Fruit fly (Drosophila melanogaster) whole organism, embryonic: ENCODE measurements around the gene CG13144.

Source experiments
- Asciz ChIP-seq: fragments of 200-800 bp; sonication (Bioruptor generic); optimal IDR thresholded peaks from 2 replicates; lab custom pipeline; 2017; ENCODE audit warnings: missing biosample characterization, mild to moderate bottlenecking, missing genetic modification characterization, missing genetic modification reagents
- Atf-2 ChIP-seq: fragments of 200-800 bp; sonication (Bioruptor generic); optimal IDR thresholded peaks from 2 replicates; lab custom pipeline; 2016; ENCODE audit warnings: missing biosample characterization, missing genetic modification characterization
- Atf3 ChIP-seq: fragments of 200-800 bp; sonication (Bioruptor generic); optimal IDR thresholded peaks from 3 replicates; lab custom pipeline; 2016; ENCODE audit warnings: missing biosample characterization, missing genetic modification characterization
- CG10274 ChIP-seq: fragments of 200-800 bp; sonication (Bioruptor generic); optimal IDR thresholded peaks from 3 replicates; lab custom pipeline; 2017; ENCODE audit warnings: missing biosample characterization, mild to moderate bottlenecking, missing genetic modification characterization
- CG10431 ChIP-seq: fragments of 200-800 bp; sonication (Bioruptor generic); optimal IDR thresholded peaks from 3 replicates; lab custom pipeline; 2018; ENCODE audit warnings: missing biosample characterization, mild to moderate bottlenecking, missing genetic modification characterization
- CG10543 ChIP-seq: fragments of 200-800 bp; sonication (Bioruptor generic); optimal IDR thresholded peaks from 3 replicates; lab custom pipeline; 2017; ENCODE audit warnings: missing biosample characterization, mild to moderate bottlenecking, missing genetic modification characterization, moderate library complexity
- CG13894 ChIP-seq: fragments of 200-800 bp; sonication (Bioruptor generic); optimal IDR thresholded peaks from 3 replicates; lab custom pipeline; 2018; ENCODE audit warnings: missing biosample characterization, mild to moderate bottlenecking, missing genetic modification characterization, moderate library complexity
- CG15269 ChIP-seq: fragments of 200-800 bp; sonication (Bioruptor generic); optimal IDR thresholded peaks from 2 replicates; lab custom pipeline; 2018; ENCODE audit warnings: missing biosample characterization, mild to moderate bottlenecking, missing genetic modification characterization, moderate library complexity
- CG1647 ChIP-seq: fragments of 200-800 bp; sonication (Bioruptor generic); optimal IDR thresholded peaks from 3 replicates; lab custom pipeline; 2016; ENCODE audit warnings: missing biosample characterization, missing genetic modification characterization
- CG1792 ChIP-seq: fragments of 200-800 bp; sonication (Bioruptor generic); optimal IDR thresholded peaks from 2 replicates; lab custom pipeline; 2016; ENCODE audit warnings: missing biosample characterization, missing genetic modification characterization
- CG2129 ChIP-seq: fragments of 200-800 bp; sonication (Bioruptor generic); IDR thresholded peaks from 2 replicates; pipeline ENCODE4 v1.3.6; 2022; ENCODE audit warnings: missing biosample characterization, missing genetic modification characterization; ENCODE audit not compliant: partially characterized antibody
- CG4282 ChIP-seq: fragments of 200-800 bp; sonication (Bioruptor generic); optimal IDR thresholded peaks from 2 replicates; lab custom pipeline; 2016; ENCODE audit warnings: missing biosample characterization, missing genetic modification characterization
- CG4360 ChIP-seq: fragments of 200-800 bp; sonication (Bioruptor generic); IDR thresholded peaks from 2 replicates; pipeline ENCODE4 v1.3.6; 2022; ENCODE audit warnings: missing biosample characterization, missing genetic modification characterization
- CG4617 ChIP-seq: fragments of 200-800 bp; sonication (Bioruptor generic); optimal IDR thresholded peaks from 3 replicates; lab custom pipeline; 2016; ENCODE audit warnings: missing biosample characterization, missing genetic modification characterization, borderline replicate concordance
- CG6654 ChIP-seq: fragments of 200-800 bp; sonication (Bioruptor generic); optimal IDR thresholded peaks from 2 replicates; lab custom pipeline; 2017; ENCODE audit warnings: missing biosample characterization, mild to moderate bottlenecking, missing genetic modification characterization
- CG6791 ChIP-seq: fragments of 200-800 bp; sonication (Bioruptor generic); IDR thresholded peaks from 3 replicates; pipeline ENCODE4 v1.3.6; 2022; ENCODE audit warnings: missing biosample characterization, missing genetic modification characterization; ENCODE audit not compliant: partially characterized antibody
- CG7372 ChIP-seq: fragments of 200-800 bp; sonication (Bioruptor generic); IDR thresholded peaks from 2 replicates; pipeline ENCODE4 v1.3.6; 2022; ENCODE audit warnings: missing biosample characterization, missing genetic modification characterization
- CG7745 ChIP-seq: fragments of 200-800 bp; sonication (Bioruptor generic); optimal IDR thresholded peaks from 2 replicates; lab custom pipeline; 2018; ENCODE audit warnings: missing biosample characterization, mild to moderate bottlenecking, missing genetic modification characterization, moderate library complexity
- CG7928 ChIP-seq: fragments of 200-800 bp; sonication (Bioruptor generic); optimal IDR thresholded peaks from 2 replicates; lab custom pipeline; 2017; ENCODE audit warnings: missing biosample characterization, mild to moderate bottlenecking, missing genetic modification characterization
- CG7987 ChIP-seq: fragments of 200-800 bp; sonication (Bioruptor generic); optimal IDR thresholded peaks from 2 replicates; lab custom pipeline; 2018; ENCODE audit warnings: missing biosample characterization, mild to moderate bottlenecking, missing genetic modification characterization, moderate library complexity
- CG9437 ChIP-seq: fragments of 200-800 bp; sonication (Bioruptor generic); optimal IDR thresholded peaks from 2 replicates; lab custom pipeline; 2018; ENCODE audit warnings: missing biosample characterization, mild to moderate bottlenecking, missing genetic modification characterization
- Camta ChIP-seq: fragments of 200-800 bp; sonication (Bioruptor generic); optimal IDR thresholded peaks from 2 replicates; lab custom pipeline; 2016; ENCODE audit warnings: missing biosample characterization, missing genetic modification characterization
- Eip74EF ChIP-seq, 2 experiments: fragments of 200-800 bp in 1 of 2; fragments of >200 bp in 1 of 2; sonication (Bioruptor generic) in 1 of 2; optimal IDR thresholded peaks; 2 replicates each; lab custom pipeline; 2017 to 2019; ENCODE audit warnings: missing biosample characterization in 2 of 2, missing genetic modification characterization in 2 of 2, mild to moderate bottlenecking in 1 of 2, moderate library complexity in 1 of 2
- Jarid2 ChIP-seq: fragments of 200-800 bp; sonication (Bioruptor generic); optimal IDR thresholded peaks from 3 replicates; lab custom pipeline; 2017; ENCODE audit warnings: mild to moderate bottlenecking, missing biosample characterization, missing genetic modification reagents, missing genetic modification characterization
- Opbp ChIP-seq: fragments of 200-800 bp; sonication (Bioruptor generic); IDR thresholded peaks from 3 replicates; pipeline ENCODE4 v1.3.6; 2022; ENCODE audit warnings: missing biosample characterization, missing genetic modification characterization; ENCODE audit not compliant: partially characterized antibody
- PHDP ChIP-seq: fragments of 200-800 bp; sonication (Bioruptor generic); optimal IDR thresholded peaks from 3 replicates; lab custom pipeline; 2018; ENCODE audit warnings: missing biosample characterization, mild to moderate bottlenecking, missing genetic modification characterization, moderate library complexity
- Sry-δ ChIP-seq: fragments of 200-800 bp; sonication (Bioruptor generic); optimal IDR thresholded peaks from 2 replicates; lab custom pipeline; 2016; ENCODE audit warnings: missing biosample characterization, missing genetic modification characterization
- Usf ChIP-seq: fragments of 200-800 bp; sonication (Bioruptor generic); optimal IDR thresholded peaks from 2 replicates; lab custom pipeline; 2017; ENCODE audit warnings: missing genotype, missing biosample characterization, missing genetic modification characterization
- Xrp1 ChIP-seq: fragments of 200-800 bp; sonication (Bioruptor generic); IDR thresholded peaks from 2 replicates; pipeline ENCODE4 v1.3.6; 2022; ENCODE audit warnings: missing biosample characterization, missing genetic modification characterization
- bbx ChIP-seq: fragments of 200-800 bp; sonication (Bioruptor generic); IDR thresholded peaks from 2 replicates; pipeline ENCODE4 v1.3.6; 2022; ENCODE audit warnings: missing biosample characterization, missing genetic modification characterization; ENCODE audit not compliant: partially characterized antibody
- bigmax ChIP-seq: fragments of 200-800 bp; sonication (Bioruptor generic); optimal IDR thresholded peaks from 2 replicates; lab custom pipeline; 2018; ENCODE audit warnings: missing biosample characterization, mild to moderate bottlenecking, missing genetic modification characterization
- cato ChIP-seq: fragments of 200-800 bp; sonication (Bioruptor generic); optimal IDR thresholded peaks from 2 replicates; lab custom pipeline; 2016; ENCODE audit warnings: missing biosample characterization, missing genetic modification characterization, borderline replicate concordance
- caup ChIP-seq: fragments of 200-800 bp; sonication (Bioruptor generic); optimal IDR thresholded peaks from 3 replicates; lab custom pipeline; 2017; ENCODE audit warnings: missing biosample characterization, mild to moderate bottlenecking, missing genetic modification characterization, moderate library complexity; ENCODE audit not compliant: severe bottlenecking
- ewg ChIP-seq: fragments of 200-800 bp; sonication (Bioruptor generic); optimal IDR thresholded peaks from 3 replicates; lab custom pipeline; 2017; ENCODE audit warnings: mild to moderate bottlenecking, missing biosample characterization, missing genetic modification reagents, missing genetic modification characterization
- eyg ChIP-seq: fragments of 200-800 bp; sonication (Bioruptor generic); optimal IDR thresholded peaks from 3 replicates; lab custom pipeline; 2016; ENCODE audit warnings: missing biosample characterization, missing genetic modification characterization
- fd64A ChIP-seq: fragments of 200-800 bp; sonication (Bioruptor generic); optimal IDR thresholded peaks from 3 replicates; lab custom pipeline; 2018; ENCODE audit warnings: missing biosample characterization, mild to moderate bottlenecking, missing genetic modification characterization
- fu2 ChIP-seq: fragments of 200-800 bp; sonication (Bioruptor generic); optimal IDR thresholded peaks from 2 replicates; lab custom pipeline; 2016; ENCODE audit warnings: missing biosample characterization, missing genetic modification characterization
- gem ChIP-seq: fragments of 200-800 bp; sonication (Bioruptor generic); optimal IDR thresholded peaks from 2 replicates; lab custom pipeline; 2019; ENCODE audit warnings: missing biosample characterization, mild to moderate bottlenecking, missing genetic modification characterization, moderate library complexity
- grn ChIP-seq: fragments of 200-800 bp; sonication (Bioruptor generic); optimal IDR thresholded peaks from 3 replicates; lab custom pipeline; 2017; ENCODE audit warnings: missing biosample characterization, missing genetic modification characterization
- lab ChIP-seq: fragments of 200-800 bp; sonication (Bioruptor generic); optimal IDR thresholded peaks from 3 replicates; lab custom pipeline; 2017; ENCODE audit warnings: missing biosample characterization, missing genetic modification characterization, mild to moderate bottlenecking, moderate library complexity, missing genetic modification reagents
- otp ChIP-seq: fragments of 200-800 bp; sonication (Bioruptor generic); IDR thresholded peaks from 3 replicates; pipeline ENCODE4, ENCODE4 v1.3.6; 2022; ENCODE audit warnings: missing biosample characterization, missing genetic modification characterization
- pzg ChIP-seq: fragments of 200-800 bp; sonication (Bioruptor generic); optimal IDR thresholded peaks from 3 replicates; lab custom pipeline; 2018; ENCODE audit warnings: missing biosample characterization, mild to moderate bottlenecking, missing genetic modification characterization, moderate library complexity
- rib ChIP-seq: fragments of 200-800 bp; sonication (Bioruptor generic); IDR thresholded peaks from 2 replicates; pipeline ENCODE4 v1.3.6; 2022; ENCODE audit warnings: missing biosample characterization, missing genetic modification characterization
- shn ChIP-seq: fragments of 200-800 bp; sonication (Bioruptor generic); optimal IDR thresholded peaks from 3 replicates; lab custom pipeline; 2016; ENCODE audit warnings: missing biosample characterization, missing genetic modification characterization
- so ChIP-seq: fragments of 200-800 bp; sonication (Bioruptor generic); IDR thresholded peaks from 3 replicates; pipeline ENCODE4 v1.3.6; 2022; ENCODE audit warnings: missing biosample characterization, missing genetic modification characterization
- tin ChIP-seq: fragments of 200-800 bp; sonication (Bioruptor generic); optimal IDR thresholded peaks from 3 replicates; lab custom pipeline; 2016; ENCODE audit warnings: missing biosample characterization, missing genetic modification characterization
- tup ChIP-seq: fragments of 200-800 bp; sonication (Bioruptor generic); optimal IDR thresholded peaks from 2 replicates; lab custom pipeline; 2016; ENCODE audit warnings: missing biosample characterization, mild to moderate bottlenecking, missing genetic modification characterization, moderate library complexity
- tx ChIP-seq: fragments of 200-800 bp; sonication (Bioruptor generic); optimal IDR thresholded peaks from 2 replicates; lab custom pipeline; 2016; ENCODE audit warnings: missing biosample characterization, missing genetic modification characterization
- unc-4 ChIP-seq: fragments of 200-800 bp; sonication (Bioruptor generic); IDR thresholded peaks from 2 replicates; pipeline ENCODE4 v1.3.6; 2022; ENCODE audit warnings: missing biosample characterization, missing genetic modification characterization; ENCODE audit not compliant: partially characterized antibody
- zen2 ChIP-seq: fragments of 200-800 bp; sonication (Bioruptor generic); IDR thresholded peaks from 3 replicates; pipeline ENCODE4 v1.3.6; 2022; ENCODE audit warnings: missing biosample characterization, missing genetic modification characterization; ENCODE audit not compliant: partially characterized antibody

Gene CG13144

DNA sequence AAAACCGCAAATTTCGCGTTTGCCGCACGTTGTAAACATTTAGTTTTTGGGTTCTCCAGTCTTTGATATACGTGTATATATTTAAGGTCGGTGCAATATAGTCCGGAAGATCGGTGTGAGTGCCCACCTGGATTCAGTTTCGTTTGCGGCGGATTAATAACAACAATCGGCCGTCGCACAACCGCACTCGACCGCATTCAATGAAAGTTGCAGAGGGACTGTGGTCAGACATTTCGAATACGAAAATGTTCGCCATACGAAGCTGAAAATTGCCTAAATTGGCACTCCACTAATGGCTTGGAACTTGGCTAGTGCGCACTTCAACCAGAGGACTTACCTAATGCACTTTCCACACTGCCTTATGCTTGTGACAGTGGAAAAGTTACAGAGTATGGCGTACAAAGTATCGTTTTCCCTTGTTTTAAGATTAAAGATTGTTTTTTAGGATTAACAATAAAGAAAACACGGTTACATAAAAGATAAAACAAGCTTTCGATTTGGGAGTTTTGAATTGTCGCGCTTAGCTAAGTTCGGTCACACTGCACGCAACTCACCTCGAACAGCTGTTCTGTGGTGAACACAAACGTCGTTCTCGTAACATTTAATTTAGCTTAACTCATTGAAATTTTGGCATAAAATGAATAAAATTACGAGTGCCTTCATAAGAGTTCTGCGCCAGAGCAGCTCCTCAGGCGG is 15.5 kb upstream of the CG13144 start, which contains the start of the genes Myo31DF and CG6094 (continued):
- no peak for TF ChIP-seq tin (GFP tag; lab: Kevin White, UChicago)
- no peak for TF ChIP-seq otp (GFP tag; lab: Robert Waterston, UW)
- TF ChIP-seq Jarid2 (GFP tag; lab: Kevin White, UChicago), result peak; percentile 99
- peak; percentile 66 for TF ChIP-seq Opbp (GFP tag; lab: Robert Waterston, UW)
- peak; percentile 46 for TF ChIP-seq lab
- peak; percentile 9 to 77 for TF ChIP-seq Eip74EF (GFP tag; optimal IDR thresholded peaks at IDR 0.05; lab: Kevin White, UChicago)
- peak; percentile 34 for TF ChIP-seq tx
- TF ChIP-seq CG13894 (tag; lab: Kevin White, UChicago), result peak; percentile 19
- TF ChIP-seq eyg, result no peak
- no peak for TF ChIP-seq bigmax (GFP tag; lab: Kevin White, UChicago)
- TF ChIP-seq tup (GFP tag; lab: Kevin White, UChicago), result no peak
- no peak for TF ChIP-seq Asciz (GFP tag; lab: Kevin White, UChicago)
- TF ChIP-seq so (GFP tag; lab: Robert Waterston, UW), result no peak
- peak; percentile 44 for TF ChIP-seq CG10543
- TF ChIP-seq CG7745 (tag; lab: Kevin White, UChicago), result no peak
- TF ChIP-seq CG1792 (GFP tag; lab: Kevin White, UChicago), result no peak
- TF ChIP-seq zen2 (GFP tag; lab: Robert Waterston, UW), result no peak
- TF ChIP-seq fu2 (GFP tag; lab: Kevin White, UChicago), result peak; percentile 43
- TF ChIP-seq CG15269 (tag; lab: Kevin White, UChicago), result no peak
- TF ChIP-seq Atf-2 (GFP tag; lab: Kevin White, UChicago), result no peak
- TF ChIP-seq PHDP (tag; lab: Kevin White, UChicago), result peak; percentile 10
- peak; percentile 96 for TF ChIP-seq CG6654 (GFP tag; lab: Kevin White, UChicago)
- TF ChIP-seq CG4282 (GFP tag; lab: Kevin White, UChicago), result no peak
- TF ChIP-seq shn (GFP tag; lab: Kevin White, UChicago), result peak; percentile 45
- TF ChIP-seq CG1647 (GFP tag; lab: Kevin White, UChicago), result no peak
- TF ChIP-seq Sry-δ (GFP tag; lab: Kevin White, UChicago), result peak; percentile 68
- TF ChIP-seq ewg, result peak; percentile 41
- no peak for TF ChIP-seq CG2129 (GFP tag; lab: Robert Waterston, UW)
- TF ChIP-seq cato, result no peak
- peak; percentile 37 for TF ChIP-seq caup (GFP tag; lab: Kevin White, UChicago)
- TF ChIP-seq Usf (GFP tag; lab: Kevin White, UChicago), result no peak
- peak; percentile 55 for TF ChIP-seq CG7987 (GFP tag; lab: Kevin White, UChicago)
- TF ChIP-seq unc-4, result peak; percentile 25; the same call in 1 of the 2 replicates
- TF ChIP-seq pzg, result peak; percentile 98
- TF ChIP-seq Atf3 (GFP tag; lab: Kevin White, UChicago), result no peak
- TF ChIP-seq CG7928 (GFP tag; lab: Kevin White, UChicago), result peak; percentile 35

DNA sequence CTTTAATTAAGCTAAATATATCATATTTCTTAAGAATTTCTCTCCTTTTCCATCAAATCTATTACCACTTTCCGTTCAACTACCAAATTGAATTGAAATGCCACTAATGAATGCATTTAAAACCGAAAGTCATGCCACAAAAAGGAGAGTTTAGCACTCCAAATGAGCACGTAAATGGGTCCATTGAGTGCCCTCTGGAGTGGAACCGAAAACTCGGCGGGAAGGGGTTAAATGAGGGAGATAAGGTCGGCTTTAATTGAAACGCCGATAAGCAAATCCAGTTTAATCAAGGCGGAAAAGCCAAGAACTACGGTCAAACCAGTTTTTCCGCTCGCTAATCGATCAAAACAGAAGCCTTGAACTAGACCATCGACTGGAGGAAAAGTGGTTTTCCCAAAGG is 14.1 kb upstream of the CG13144 start:
- TF ChIP-seq Camta (GFP tag; lab: Kevin White, UChicago) (no peak), grn (GFP tag; lab: Kevin White, UChicago) (peak; percentile 33), fd64A (GFP tag; lab: Kevin White, UChicago) (no peak), CG10274 (GFP tag; lab: Kevin White, UChicago) (no peak), rib (no peak), CG9437 (GFP tag; lab: Kevin White, UChicago) (no peak), CG4360 (GFP tag; lab: Robert Waterston, UW) (no peak), CG4617 (no peak), Xrp1 (GFP tag; lab: Robert Waterston, UW) (no peak), CG10431 (GFP tag; lab: Kevin White, UChicago) (no peak), CG6791 (GFP tag; lab: Robert Waterston, UW) (no peak), CG7372 (GFP tag; lab: Robert Waterston, UW) (no peak), bbx (GFP tag; lab: Robert Waterston, UW) (no peak), gem (tag; lab: Kevin White, UChicago) (peak; percentile 5)
